Fruit fly (Drosophila melanogaster): ENCODE measurements around the gene CG42592.

DNA sequence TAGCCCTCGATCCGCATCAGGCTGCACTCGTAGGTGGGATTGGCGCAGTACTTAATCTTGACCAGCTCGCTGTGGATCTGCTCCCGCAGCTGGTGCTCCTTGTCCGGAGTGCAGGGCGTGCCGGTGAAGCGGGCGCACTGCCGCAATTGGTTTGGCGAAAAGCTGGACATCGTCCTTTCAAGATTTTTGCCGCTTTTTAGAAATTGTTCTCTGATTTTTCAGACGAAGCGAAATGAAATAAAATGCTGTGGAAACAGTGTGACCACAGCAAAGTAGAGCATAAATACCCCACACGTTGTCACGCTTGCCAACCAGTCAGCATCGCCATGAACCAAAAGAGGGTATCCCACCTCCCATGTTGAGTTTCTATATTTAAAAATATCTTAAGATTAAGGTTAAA lies 21.1 kb upstream of the CG42592 start, which contains the start of gene dgt1:
- TF ChIP-seq CG7045 (GFP tag; optimal IDR thresholded peaks at IDR 0.05) (no peak), cic (GFP tag; optimal IDR thresholded peaks at IDR 0.05) (no peak)

Measured in whole organism, adult.